Fruit fly (Drosophila melanogaster): ENCODE measurements around the gene CG2126.

Gene CG2126

dm6 chr3R:31744044-31744652, 32.3 kb downstream of the CG2126 start, which contains the start of gene CG1896 (continued):
- TF ChIP-seq CG10366 (GFP tag; IDR thresholded peaks at IDR 0.05) (peak; percentile 54), lilli (GFP tag; optimal IDR thresholded peaks at IDR 0.05) (peak; percentile 40), ham (GFP tag; IDR thresholded peaks at IDR 0.05) (no peak), CG13424 (tag; optimal IDR thresholded peaks at IDR 0.05) (peak; percentile 24), CG17385 (GFP tag; optimal IDR thresholded peaks at IDR 0.05) (peak; percentile 50), CG8765 (GFP tag; IDR thresholded peaks at IDR 0.05) (no peak), row (GFP tag; IDR thresholded peaks at IDR 0.05) (peak; percentile 67), CG16813 (GFP tag; IDR thresholded peaks at IDR 0.05; ENCODE audit: partially characterized antibody) (no peak), CG30431 (GFP tag; optimal IDR thresholded peaks at IDR 0.05) (no peak), fd96Cb (tag; optimal IDR thresholded peaks at IDR 0.05) (peak; percentile 26), NK7.1 (GFP tag; optimal IDR thresholded peaks at IDR 0.05) (no peak), onecut (GFP tag; IDR thresholded peaks at IDR 0.05) (0 out of 2 replicates have a peak, but pooled peaks have one; percentile 16), CG17802 (tag; optimal IDR thresholded peaks at IDR 0.05) (peak; percentile 12), Fer1 (GFP tag; optimal IDR thresholded peaks at IDR 0.05) (peak; percentile 50), CG6683 (GFP tag; optimal IDR thresholded peaks at IDR 0.05) (no peak), CG17361 (GFP tag; IDR thresholded peaks at IDR 0.05) (peak; percentile 40; the same call in 1 of the 3 replicates), crp (GFP tag; optimal IDR thresholded peaks at IDR 0.05) (no peak), Rx (GFP tag; IDR thresholded peaks at IDR 0.05) (0 out of 2 replicates have a peak, but pooled peaks have one; percentile 25), Hmr (GFP tag; optimal IDR thresholded peaks at IDR 0.05) (peak; percentile 13), Spps (tag; optimal IDR thresholded peaks at IDR 0.05) (peak; percentile 12), CG7839 (tag; optimal IDR thresholded peaks at IDR 0.05) (peak; percentile 44), stc (GFP tag; IDR thresholded peaks at IDR 0.05) (peak; percentile 54), pum (GFP tag; optimal IDR thresholded peaks at IDR 0.05) (no peak), CG4282 (GFP tag; optimal IDR thresholded peaks at IDR 0.05) (no peak), ftz-f1 (GFP tag; optimal IDR thresholded peaks at IDR 0.05) (peak; percentile 48), CG8478 (optimal IDR thresholded peaks at IDR 0.05) (no peak), CG2120 (GFP tag; optimal IDR thresholded peaks at IDR 0.05) (peak; percentile 50), slp2 (GFP tag; optimal IDR thresholded peaks at IDR 0.05) (no peak)

dm6 chr3R:31743279-31743678, 33.2 kb downstream of the CG2126 start, which contains the start of gene Tbca:
Gene Tbca, plus strand, starts transcription at chr3R:31743490.
- no peak for TF ChIP-seq tgo (GFP tag; IDR thresholded peaks at IDR 0.05)
- TF ChIP-seq stc (GFP tag; IDR thresholded peaks at IDR 0.05) = no peak
- TF ChIP-seq bigmax (GFP tag; optimal IDR thresholded peaks at IDR 0.05) = no peak
- TF ChIP-seq lov (optimal IDR thresholded peaks at IDR 0.05) = no peak
- no peak for TF ChIP-seq lov (GFP tag; IDR thresholded peaks at IDR 0.05)
- no peak for TF ChIP-seq CG32532 (GFP tag; IDR thresholded peaks at IDR 0.05)
- TF ChIP-seq dysf (GFP tag; IDR thresholded peaks at IDR 0.05) = no peak
- no peak for TF ChIP-seq Atf-2 (GFP tag; optimal IDR thresholded peaks at IDR 0.05)
- no peak for TF ChIP-seq zfh1 (GFP tag; IDR thresholded peaks at IDR 0.05)
- TF ChIP-seq en (GFP tag; optimal IDR thresholded peaks at IDR 0.05) = no peak
- TF ChIP-seq inv (GFP tag; IDR thresholded peaks at IDR 0.05; ENCODE audit: partially characterized antibody) = no peak
- peak; percentile 61 for TF ChIP-seq Bgb (GFP tag; IDR thresholded peaks at IDR 0.05; ENCODE audit: partially characterized antibody)
- TF ChIP-seq jumu (GFP tag; optimal IDR thresholded peaks at IDR 0.05) = no peak
- no peak for TF ChIP-seq grau (tag; optimal IDR thresholded peaks at IDR 0.05)
- TF ChIP-seq CG15514 (GFP tag; optimal IDR thresholded peaks at IDR 0.05) = peak; percentile 99
- no peak for TF ChIP-seq CG12299 (tag; optimal IDR thresholded peaks at IDR 0.05)
- TF ChIP-seq CG17912 (GFP tag; optimal IDR thresholded peaks at IDR 0.05) = no peak
- no peak for TF ChIP-seq NfI (GFP tag; optimal IDR thresholded peaks at IDR 0.05)
- TF ChIP-seq Med (GFP tag) = peak; percentile 41
- no peak for TF ChIP-seq Xbp1 (GFP tag; optimal IDR thresholded peaks at IDR 0.05)
- TF ChIP-seq wek (GFP tag; optimal IDR thresholded peaks at IDR 0.05) = no peak
- TF ChIP-seq wor (GFP tag; IDR thresholded peaks at IDR 0.05) = no peak
- no peak for TF ChIP-seq CG9437 (GFP tag; optimal IDR thresholded peaks at IDR 0.05)
- no peak for TF ChIP-seq CG8089 (GFP tag; optimal IDR thresholded peaks at IDR 0.05)
- no peak for TF ChIP-seq CG17361 (GFP tag; IDR thresholded peaks at IDR 0.05)
- no peak for TF ChIP-seq zen2 (GFP tag; IDR thresholded peaks at IDR 0.05; ENCODE audit: partially characterized antibody)

Data from whole organism, embryonic.